Worm (Caenorhabditis elegans) whole organism, early embryonic: ENCODE measurements around the gene clec-80.

Source experiments
- B0310.2 ChIP-seq: sonication (generic microtip); optimal IDR thresholded peaks from 2 replicates; lab custom pipeline; 2016; ENCODE audit warnings: mild to moderate bottlenecking, missing genetic modification characterization, missing compliant biosample characterization
- F13C5.2 ChIP-seq: sonication (generic microtip); optimal IDR thresholded peaks from 2 replicates; lab custom pipeline; 2017; ENCODE audit warnings: mild to moderate bottlenecking, missing genetic modification characterization, inconsistent platforms, missing compliant biosample characterization
- aly-1 ChIP-seq: sonication (generic microtip); optimal IDR thresholded peaks from 2 replicates; lab custom pipeline; 2016; ENCODE audit warnings: missing genetic modification characterization, missing compliant biosample characterization
- ama-1 ChIP-seq: fragments of 150-350 bp; optimal IDR thresholded peaks from 2 replicates; lab custom pipeline; 2014
- ceh-13 ChIP-seq: fragments of 200-800 bp; sonication (Bioruptor generic); optimal IDR thresholded peaks from 2 replicates; lab custom pipeline; 2018; ENCODE audit warnings: mild to moderate bottlenecking, missing genetic modification characterization, missing compliant biosample characterization
- ets-7 ChIP-seq: sonication (generic microtip); optimal IDR thresholded peaks from 2 replicates; lab custom pipeline; 2016; ENCODE audit warnings: missing genotype, missing genetic modification characterization, missing compliant biosample characterization
- hmbx-1 ChIP-seq: sonication (generic microtip); optimal IDR thresholded peaks from 2 replicates; lab custom pipeline; 2016; ENCODE audit warnings: mild to moderate bottlenecking, missing genetic modification characterization, missing compliant biosample characterization
- hmg-4 ChIP-seq: fragments of 200-800 bp; sonication (Bioruptor generic); optimal IDR thresholded peaks from 2 replicates; lab custom pipeline; 2018; ENCODE audit warnings: mild to moderate bottlenecking, missing genetic modification characterization, missing compliant biosample characterization
- hnd-1 ChIP-seq: sonication (generic microtip); optimal IDR thresholded peaks from 2 replicates; lab custom pipeline; 2016; ENCODE audit warnings: missing genetic modification characterization, missing compliant biosample characterization
- sea-1 ChIP-seq: fragments of 200-800 bp; sonication (Bioruptor generic); conservative IDR thresholded peaks from 2 replicates; pipeline ENCODE4 v1.3.6; 2022; ENCODE audit warnings: missing genetic modification characterization, missing compliant biosample characterization
- tbx-11 ChIP-seq: fragments of 200-800 bp; sonication (Bioruptor generic); IDR thresholded peaks from 2 replicates; pipeline ENCODE4 v1.3.6; 2022; ENCODE audit warnings: missing genetic modification characterization, missing compliant biosample characterization
- tra-4 ChIP-seq: sonication (generic microtip); optimal IDR thresholded peaks from 2 replicates; lab custom pipeline; 2017; ENCODE audit warnings: missing genetic modification characterization, missing compliant biosample characterization

- no peak for TF ChIP-seq hmbx-1
- TF ChIP-seq hnd-1, result no peak
- TF ChIP-seq sea-1, result no peak
- TF ChIP-seq ama-1 (lab: Kevin White, UChicago), result no peak
- TF ChIP-seq ets-7, result no peak
- TF ChIP-seq hmg-4, result no peak
- no peak for TF ChIP-seq ceh-13
- no peak for TF ChIP-seq tra-4 (tag; lab: Kevin White, UChicago)
- TF ChIP-seq B0310.2 (tag; lab: Kevin White, UChicago), result no peak
- TF ChIP-seq F13C5.2 (tag; lab: Kevin White, UChicago), result no peak
- TF ChIP-seq tbx-11 (GFP tag; lab: Robert Waterston, UW), result no peak
- TF ChIP-seq aly-1 (tag; lab: Kevin White, UChicago), result no peak
Measured at ce11 chrIV:2855056-2855752, 31.7 kb downstream of the clec-80 start.
